Worm (Caenorhabditis elegans) whole organism, mixed stage, embryonic: ENCODE measurements around the gene col-3.

Experiments
- elt-1 ChIP-seq: sonication (generic microtip); optimal IDR thresholded peaks from 2 replicates; lab custom pipeline; 2017; ENCODE audit warnings: missing genetic modification characterization, mild to moderate bottlenecking, missing compliant biosample characterization, antibody characterized with exemption, moderate library complexity, borderline replicate concordance; ENCODE audit not compliant: insufficient read depth
- elt-3 ChIP-seq: fragments of 150-350 bp; optimal IDR thresholded peaks from 2 replicates; lab custom pipeline; 2014; ENCODE audit warnings: missing biosample characterization, missing genetic modification characterization
- mls-2 ChIP-seq: sonication (generic microtip); optimal IDR thresholded peaks from 2 replicates; lab custom pipeline; 2016; ENCODE audit warnings: mild to moderate bottlenecking, missing genetic modification characterization, moderate library complexity, missing compliant biosample characterization
- ztf-11 ChIP-seq: fragments of 150-350 bp; optimal IDR thresholded peaks from 2 replicates; lab custom pipeline; 2014; ENCODE audit warnings: missing biosample characterization, missing genetic modification characterization

ce11 chrIV:8815162-8815561 lies 9.4 kb upstream of the col-3 start:
- TF ChIP-seq ztf-11 (tag; lab: Kevin White, UChicago) = no peak
- TF ChIP-seq mls-2 = no peak
- no peak for TF ChIP-seq elt-3
- TF ChIP-seq elt-1 (tag; lab: Kevin White, UChicago) = no peak
